Fruit fly (Drosophila melanogaster) whole organism, embryonic: ENCODE results near the gene CG46523.

Experiments used
- Aef1 ChIP-seq: fragments of 200-800 bp; sonication (Bioruptor generic); IDR thresholded peaks from 3 replicates; pipeline ENCODE4 v1.3.6; 2022; ENCODE audit warnings: missing biosample characterization, missing genetic modification characterization
- Antp ChIP-seq: fragments of 200-800 bp; sonication (Bioruptor generic); optimal IDR thresholded peaks from 3 replicates; lab custom pipeline; 2016; ENCODE audit warnings: missing biosample characterization, missing genetic modification characterization
- CG10209 ChIP-seq: fragments of 200-800 bp; sonication (Bioruptor generic); optimal IDR thresholded peaks from 3 replicates; lab custom pipeline; 2017; ENCODE audit warnings: missing biosample characterization, mild to moderate bottlenecking, missing genetic modification characterization, missing genetic modification reagents
- CG10565 ChIP-seq: fragments of 200-800 bp; sonication (Bioruptor generic); optimal IDR thresholded peaks from 3 replicates; lab custom pipeline; 2016; ENCODE audit warnings: missing biosample characterization, mild to moderate bottlenecking, missing genetic modification characterization
- CG11560 ChIP-seq: fragments of 200-800 bp; sonication (Bioruptor generic); IDR thresholded peaks from 3 replicates; pipeline ENCODE4 v1.3.6; 2022; ENCODE audit warnings: missing biosample characterization, missing genetic modification characterization
- CG12071 ChIP-seq: fragments of 200-800 bp; sonication (Bioruptor generic); optimal IDR thresholded peaks from 3 replicates; lab custom pipeline; 2018; ENCODE audit warnings: missing biosample characterization, mild to moderate bottlenecking, missing genetic modification characterization
- CG12769 ChIP-seq: fragments of 200-800 bp; sonication (Bioruptor generic); optimal IDR thresholded peaks from 2 replicates; lab custom pipeline; 2019; ENCODE audit warnings: missing biosample characterization, mild to moderate bottlenecking, missing genetic modification characterization, moderate library complexity
- CG13123 ChIP-seq: fragments of 200-800 bp; sonication (Bioruptor generic); optimal IDR thresholded peaks from 2 replicates; lab custom pipeline; 2016; ENCODE audit warnings: missing biosample characterization, missing genetic modification characterization
- CG13894 ChIP-seq: fragments of 200-800 bp; sonication (Bioruptor generic); optimal IDR thresholded peaks from 3 replicates; lab custom pipeline; 2018; ENCODE audit warnings: missing biosample characterization, mild to moderate bottlenecking, missing genetic modification characterization, moderate library complexity
- CG14965 ChIP-seq: fragments of 200-800 bp; sonication (Bioruptor generic); optimal IDR thresholded peaks from 2 replicates; lab custom pipeline; 2016; ENCODE audit warnings: missing biosample characterization, missing genetic modification characterization, borderline replicate concordance
- CG16779 ChIP-seq: fragments of 200-800 bp; sonication (Bioruptor generic); IDR thresholded peaks from 2 replicates; pipeline ENCODE4 v1.3.6; 2022; ENCODE audit warnings: missing biosample characterization, missing genetic modification characterization
- CG30403 ChIP-seq: fragments of 200-800 bp; sonication (Bioruptor generic); optimal IDR thresholded peaks from 3 replicates; lab custom pipeline; 2016; ENCODE audit warnings: missing biosample characterization, missing genetic modification characterization
- CG31224 ChIP-seq: fragments of 200-800 bp; sonication (Bioruptor generic); IDR thresholded peaks from 2 replicates; pipeline ENCODE4 v1.3.6; 2022; ENCODE audit warnings: missing biosample characterization, missing genetic modification characterization
- CG3995 ChIP-seq: fragments of 200-800 bp; sonication (Bioruptor generic); optimal IDR thresholded peaks from 3 replicates; lab custom pipeline; 2016; ENCODE audit warnings: missing biosample characterization, missing genetic modification characterization
- CG5245 ChIP-seq: fragments of 200-800 bp; sonication (Bioruptor generic); optimal IDR thresholded peaks from 3 replicates; lab custom pipeline; 2016; ENCODE audit warnings: missing biosample characterization, missing genetic modification characterization
- CG5953 ChIP-seq: fragments of 200-800 bp; sonication (Bioruptor generic); IDR thresholded peaks from 2 replicates; pipeline ENCODE4 v1.3.6; 2022; ENCODE audit warnings: missing biosample characterization, missing genetic modification characterization
- CG6254 ChIP-seq: fragments of 200-800 bp; sonication (Bioruptor generic); optimal IDR thresholded peaks from 3 replicates; lab custom pipeline; 2017; ENCODE audit warnings: mild to moderate bottlenecking, missing biosample characterization, missing genetic modification reagents, missing genetic modification characterization
- CG6689 ChIP-seq: fragments of 200-800 bp; sonication (Bioruptor generic); IDR thresholded peaks from 2 replicates; pipeline ENCODE4 v1.3.6; 2022; ENCODE audit warnings: missing biosample characterization, missing genetic modification characterization
- CG6813 ChIP-seq: fragments of 200-800 bp; sonication (Bioruptor generic); optimal IDR thresholded peaks from 2 replicates; lab custom pipeline; 2017; ENCODE audit warnings: missing biosample characterization, missing genetic modification characterization, mild to moderate bottlenecking, moderate library complexity, missing genetic modification reagents
- CG7839 ChIP-seq: fragments of 200-800 bp; sonication (Bioruptor generic); optimal IDR thresholded peaks from 3 replicates; lab custom pipeline; 2018; ENCODE audit warnings: missing biosample characterization, mild to moderate bottlenecking, missing genetic modification characterization, moderate library complexity
- CG8290 ChIP-seq, 3 experiments: fragments of 200-800 bp; sonication (Bioruptor generic); optimal IDR thresholded peaks; 2 replicates each; lab custom pipeline; 2016 to 2019; ENCODE audit warnings: missing biosample characterization in 3 of 3, missing genetic modification characterization in 3 of 3, mild to moderate bottlenecking in 2 of 3, moderate library complexity in 1 of 3
- CG9797 ChIP-seq: fragments of 200-800 bp; sonication (Bioruptor generic); optimal IDR thresholded peaks from 3 replicates; lab custom pipeline; 2018; ENCODE audit warnings: missing biosample characterization, mild to moderate bottlenecking, missing genetic modification characterization
- Dip2 ChIP-seq: fragments of 200-800 bp; sonication (Bioruptor generic); IDR thresholded peaks from 2 replicates; pipeline ENCODE4 v1.3.6; 2022; ENCODE audit warnings: missing biosample characterization, missing genetic modification characterization
- Dll ChIP-seq: fragments of 200-800 bp; sonication (Bioruptor generic); IDR thresholded peaks from 4 replicates; pipeline ENCODE4 v1.3.6; 2022; ENCODE audit warnings: missing biosample characterization, missing genetic modification characterization; ENCODE audit not compliant: partially characterized antibody
- Doc3 ChIP-seq: fragments of 200-800 bp; sonication (Bioruptor generic); IDR thresholded peaks from 3 replicates; pipeline ENCODE4 v1.3.6; 2022; ENCODE audit warnings: missing biosample characterization, missing genetic modification characterization; ENCODE audit not compliant: partially characterized antibody
- E2f2 ChIP-seq: fragments of 200-800 bp; sonication (Bioruptor generic); IDR thresholded peaks from 2 replicates; pipeline ENCODE4 v1.3.6; 2022; ENCODE audit warnings: missing biosample characterization, missing genetic modification characterization
- Eip74EF ChIP-seq, 2 experiments: fragments of 200-800 bp in 1 of 2; fragments of >200 bp in 1 of 2; sonication (Bioruptor generic) in 1 of 2; optimal IDR thresholded peaks; 2 replicates each; lab custom pipeline; 2017 to 2019; ENCODE audit warnings: missing biosample characterization in 2 of 2, missing genetic modification characterization in 2 of 2, mild to moderate bottlenecking in 1 of 2, moderate library complexity in 1 of 2
- HLHmδ ChIP-seq: fragments of 200-800 bp; sonication (Bioruptor generic); optimal IDR thresholded peaks from 2 replicates; lab custom pipeline; 2018; ENCODE audit warnings: missing biosample characterization, mild to moderate bottlenecking, missing genetic modification characterization, moderate library complexity
- Hmr ChIP-seq: fragments of 200-800 bp; sonication (Bioruptor generic); optimal IDR thresholded peaks from 3 replicates; lab custom pipeline; 2017; ENCODE audit warnings: mild to moderate bottlenecking, missing biosample characterization, missing genetic modification reagents, missing genetic modification characterization
- MBD-R2 ChIP-seq: fragments of 200-800 bp; sonication (Bioruptor generic); IDR thresholded peaks from 2 replicates; pipeline ENCODE4 v1.3.6; 2022; ENCODE audit warnings: missing biosample characterization, missing genetic modification characterization
- Myb ChIP-seq: fragments of 200-800 bp; sonication (Bioruptor generic); optimal IDR thresholded peaks from 2 replicates; lab custom pipeline; 2016; ENCODE audit warnings: missing biosample characterization, missing genetic modification characterization
- NFAT ChIP-seq: fragments of 200-800 bp; sonication (Bioruptor generic); IDR thresholded peaks from 2 replicates; pipeline ENCODE4 v1.3.6; 2022; ENCODE audit warnings: missing biosample characterization, missing genetic modification characterization
- Oli ChIP-seq: fragments of 200-800 bp; sonication (Bioruptor generic); optimal IDR thresholded peaks from 2 replicates; lab custom pipeline; 2018; ENCODE audit warnings: missing biosample characterization, mild to moderate bottlenecking, missing genetic modification characterization, moderate library complexity
- Scr ChIP-seq: fragments of 200-800 bp; sonication (Bioruptor generic); IDR thresholded peaks from 2 replicates; pipeline ENCODE4 v1.3.6; 2022; ENCODE audit warnings: missing biosample characterization, missing genetic modification characterization; ENCODE audit not compliant: partially characterized antibody
- bbx ChIP-seq: fragments of 200-800 bp; sonication (Bioruptor generic); IDR thresholded peaks from 2 replicates; pipeline ENCODE4 v1.3.6; 2022; ENCODE audit warnings: missing biosample characterization, missing genetic modification characterization; ENCODE audit not compliant: partially characterized antibody
- cg ChIP-seq: fragments of 200-800 bp; sonication (Bioruptor generic); optimal IDR thresholded peaks from 3 replicates; lab custom pipeline; 2019; ENCODE audit warnings: missing biosample characterization, mild to moderate bottlenecking, missing genetic modification characterization, moderate library complexity
- chinmo ChIP-seq: fragments of 200-800 bp; sonication (Bioruptor generic); IDR thresholded peaks from 4 replicates; pipeline ENCODE4 v1.3.6; 2022; ENCODE audit warnings: missing biosample characterization, missing genetic modification characterization; ENCODE audit not compliant: partially characterized antibody
- ci ChIP-seq: fragments of 200-800 bp; sonication (Bioruptor generic); IDR thresholded peaks from 3 replicates; pipeline ENCODE4 v1.3.6; 2022; ENCODE audit warnings: missing biosample characterization, missing genetic modification characterization
- crc ChIP-seq: fragments of 200-800 bp; sonication (Bioruptor generic); optimal IDR thresholded peaks from 2 replicates; lab custom pipeline; 2016; ENCODE audit warnings: missing biosample characterization, missing genetic modification characterization
- crol ChIP-seq: fragments of 200-800 bp; sonication (Bioruptor generic); IDR thresholded peaks from 2 replicates; pipeline ENCODE4 v1.3.6; 2022; ENCODE audit warnings: missing biosample characterization, missing genetic modification characterization
- dimm ChIP-seq: fragments of 200-800 bp; sonication (Bioruptor generic); IDR thresholded peaks from 2 replicates; pipeline ENCODE4 v1.3.6; 2022; ENCODE audit warnings: missing biosample characterization, missing genetic modification characterization
- dmrt11E ChIP-seq: fragments of 200-800 bp; sonication (Bioruptor generic); optimal IDR thresholded peaks from 3 replicates; lab custom pipeline; 2018; ENCODE audit warnings: missing biosample characterization, mild to moderate bottlenecking, missing genetic modification characterization, moderate library complexity
- ems ChIP-seq: fragments of 200-800 bp; sonication (Bioruptor generic); optimal IDR thresholded peaks from 3 replicates; lab custom pipeline; 2016; ENCODE audit warnings: missing biosample characterization, missing genetic modification characterization
- mirr ChIP-seq: fragments of 200-800 bp; sonication (Bioruptor generic); optimal IDR thresholded peaks from 3 replicates; lab custom pipeline; 2018; ENCODE audit warnings: missing biosample characterization, mild to moderate bottlenecking, missing genetic modification characterization
- nmo ChIP-seq: fragments of 200-800 bp; sonication (Bioruptor generic); optimal IDR thresholded peaks from 2 replicates; lab custom pipeline; 2018; ENCODE audit warnings: missing biosample characterization, mild to moderate bottlenecking, missing genetic modification characterization, moderate library complexity
- schlank ChIP-seq: fragments of 200-800 bp; sonication (Bioruptor generic); optimal IDR thresholded peaks from 2 replicates; lab custom pipeline; 2018; ENCODE audit warnings: missing biosample characterization, mild to moderate bottlenecking, missing genetic modification characterization
- sens ChIP-seq: fragments of 200-800 bp; sonication (Bioruptor generic); peaks from one replicate; lab custom pipeline; 2016; ENCODE audit warnings: missing biosample characterization, missing genetic modification characterization
- zen ChIP-seq: fragments of 200-800 bp; sonication (Bioruptor generic); optimal IDR thresholded peaks from 3 replicates; lab custom pipeline; 2018; ENCODE audit warnings: missing biosample characterization, mild to moderate bottlenecking, missing genetic modification characterization, moderate library complexity

Gene CG46523

dm6 chr3L:1969539-1970337 is 30.8 kb upstream of the CG46523 start, which contains the start of gene CG1927 (continued):
- no peak for TF ChIP-seq CG7839
- TF ChIP-seq CG13123 (GFP tag; lab: Kevin White, UChicago) = no peak
- no peak for TF ChIP-seq Doc3
- no peak for TF ChIP-seq Antp (GFP tag; lab: Kevin White, UChicago)
- TF ChIP-seq crc (GFP tag; lab: Kevin White, UChicago) = no peak
- TF ChIP-seq crol (GFP tag; lab: Robert Waterston, UW) = no peak
- no peak for TF ChIP-seq HLHmδ (GFP tag; lab: Kevin White, UChicago)
- no peak for TF ChIP-seq CG30403 (GFP tag; lab: Kevin White, UChicago)
- TF ChIP-seq Myb (GFP tag; lab: Kevin White, UChicago) = peak; percentile 86
- TF ChIP-seq CG5245 (GFP tag; lab: Kevin White, UChicago) = no peak
- no peak for TF ChIP-seq ems (GFP tag; lab: Kevin White, UChicago)
- TF ChIP-seq mirr (GFP tag; lab: Kevin White, UChicago) = peak; percentile 6
- peak; percentile 34; the same call in 1 of the 2 replicates for TF ChIP-seq E2f2 (GFP tag; lab: Robert Waterston, UW)
- no peak for TF ChIP-seq zen (tag; lab: Kevin White, UChicago)
- TF ChIP-seq CG16779 (GFP tag; lab: Robert Waterston, UW) = 0 out of 2 replicates have a peak, but pooled peaks have one; percentile 5
- TF ChIP-seq Scr (GFP tag; lab: Robert Waterston, UW) = 0 out of 2 replicates have a peak, but pooled peaks have one; percentile 20
- TF ChIP-seq CG6813 (GFP tag; lab: Kevin White, UChicago) = no peak
- no peak for TF ChIP-seq CG11560 (tag; lab: Robert Waterston, UW)
- no peak for TF ChIP-seq CG8290 (GFP tag; optimal IDR thresholded peaks at IDR 0.05; lab: Kevin White, UChicago)
- TF ChIP-seq CG8290 (tag; optimal IDR thresholded peaks at IDR 0.05; lab: Kevin White, UChicago) = peak in 1 of 2 experiments; percentile 46
- no peak for TF ChIP-seq NFAT
- no peak for TF ChIP-seq CG3995 (GFP tag; lab: Kevin White, UChicago)
- TF ChIP-seq CG12769 (tag; lab: Kevin White, UChicago) = peak; percentile 43
- peak in 1 of 2 experiments; percentile 35 for TF ChIP-seq Eip74EF (GFP tag; optimal IDR thresholded peaks at IDR 0.05; lab: Kevin White, UChicago)
- no peak for TF ChIP-seq dimm
- 0 out of 3 replicates have a peak, but pooled peaks have one; percentile 28 for TF ChIP-seq ci
- no peak; the same call in 1 of the 2 replicates for TF ChIP-seq MBD-R2
- TF ChIP-seq CG6254 (GFP tag; lab: Kevin White, UChicago) = no peak
- TF ChIP-seq nmo (GFP tag; lab: Kevin White, UChicago) = no peak
- TF ChIP-seq chinmo (GFP tag; lab: Robert Waterston, UW) = peak; percentile 68; the same call in 1 of the 4 replicates
- TF ChIP-seq CG13894 (tag; lab: Kevin White, UChicago) = peak; percentile 64
- no peak for TF ChIP-seq CG31224 (GFP tag; lab: Robert Waterston, UW)
- TF ChIP-seq Aef1 (GFP tag; lab: Robert Waterston, UW) = no peak
- no peak for TF ChIP-seq bbx
- TF ChIP-seq CG12071 (GFP tag; lab: Kevin White, UChicago) = no peak
- no peak for TF ChIP-seq dmrt11E (tag; lab: Kevin White, UChicago)
- TF ChIP-seq Oli (tag; lab: Kevin White, UChicago) = no peak
- TF ChIP-seq cg (GFP tag; lab: Kevin White, UChicago) = peak; percentile 46
- TF ChIP-seq Hmr (GFP tag; lab: Kevin White, UChicago) = peak; percentile 26
- no peak for TF ChIP-seq CG5953
- no peak for TF ChIP-seq CG14965 (GFP tag; lab: Kevin White, UChicago)
- TF ChIP-seq sens (GFP tag; lab: Kevin White, UChicago) = no peak
- no peak for TF ChIP-seq schlank (tag; lab: Kevin White, UChicago)
- TF ChIP-seq Dip2 (GFP tag; lab: Robert Waterston, UW) = no peak
- peak; percentile 28 for TF ChIP-seq CG9797 (GFP tag; lab: Kevin White, UChicago)
- no peak for TF ChIP-seq CG10209 (GFP tag; lab: Kevin White, UChicago)
- TF ChIP-seq CG10565 = no peak
- TF ChIP-seq Dll = peak; percentile 41; the same call in 1 of the 4 replicates
- TF ChIP-seq CG6689 = no peak
